Worm (Caenorhabditis elegans): Measurements from ENCODE around the gene F26F2.5.

- no peak for TF ChIP-seq dao-5 (tag; optimal IDR thresholded peaks at IDR 0.05)
- no peak for TF ChIP-seq him-1 (tag; optimal IDR thresholded peaks at IDR 0.05)
- TF ChIP-seq W03F9.2 (tag; optimal IDR thresholded peaks at IDR 0.05) = no peak
These were observed 18.4 kb upstream of the F26F2.5 start, which contains the start of gene Y38H6C.21 for ce11 chrV:20555120-20555519.
